Fruit fly (Drosophila melanogaster) whole organism, prepupa: Measurements from ENCODE around the gene CG12535.

Source experiments
- Blimp-1 ChIP-seq: fragments of 200-800 bp; sonication (Bioruptor generic); optimal IDR thresholded peaks from 3 replicates; lab custom pipeline; 2017; ENCODE audit warnings: missing biosample characterization, missing genetic modification characterization, mild to moderate bottlenecking, moderate library complexity, missing genetic modification reagents
- CG10669 ChIP-seq: fragments of 200-800 bp; sonication (Bioruptor generic); optimal IDR thresholded peaks from 3 replicates; lab custom pipeline; 2018; ENCODE audit warnings: missing biosample characterization, mild to moderate bottlenecking, missing genetic modification characterization, moderate library complexity
- CG11294 ChIP-seq: fragments of 200-800 bp; sonication (Bioruptor generic); IDR thresholded peaks from 2 replicates; pipeline ENCODE4 v1.3.6; 2022; ENCODE audit warnings: missing biosample characterization, missing genetic modification characterization
- CG11762 ChIP-seq: fragments of 200-800 bp; sonication (Bioruptor generic); optimal IDR thresholded peaks from 3 replicates; lab custom pipeline; 2016; ENCODE audit warnings: missing biosample characterization, missing genetic modification characterization; ENCODE audit not compliant: insufficient read depth
- CG15336 ChIP-seq: fragments of 200-800 bp; sonication (Bioruptor generic); IDR thresholded peaks from 2 replicates; pipeline ENCODE4 v1.3.6; 2022; ENCODE audit warnings: missing biosample characterization, missing genetic modification characterization
- CG16779 ChIP-seq: fragments of 200-800 bp; sonication (Bioruptor generic); optimal IDR thresholded peaks from 3 replicates; lab custom pipeline; 2017; ENCODE audit warnings: missing biosample characterization, mild to moderate bottlenecking, missing genetic modification characterization
- CG3032 ChIP-seq: fragments of 200-800 bp; optimal IDR thresholded peaks from 2 replicates; lab custom pipeline; 2019; ENCODE audit warnings: missing biosample characterization, mild to moderate bottlenecking, missing genetic modification characterization, moderate library complexity
- CG31627 ChIP-seq: fragments of 200-800 bp; sonication (Bioruptor generic); optimal IDR thresholded peaks from 3 replicates; lab custom pipeline; 2016; ENCODE audit warnings: missing biosample characterization, missing genetic modification characterization
- CG32006 ChIP-seq: fragments of 200-800 bp; sonication (Bioruptor generic); optimal IDR thresholded peaks from 3 replicates; lab custom pipeline; 2017; ENCODE audit warnings: missing biosample characterization, mild to moderate bottlenecking, missing genetic modification characterization
- CG3919 ChIP-seq: fragments of 200-800 bp; sonication (Bioruptor generic); optimal IDR thresholded peaks from 3 replicates; lab custom pipeline; 2016; ENCODE audit warnings: missing biosample characterization, missing genetic modification characterization
- CG4318 ChIP-seq: fragments of 200-800 bp; sonication (Bioruptor generic); optimal IDR thresholded peaks from 3 replicates; lab custom pipeline; 2017; ENCODE audit warnings: missing biosample characterization, mild to moderate bottlenecking, missing genetic modification characterization
- CG6163 ChIP-seq: fragments of 200-800 bp; sonication (Bioruptor generic); IDR thresholded peaks from 3 replicates; pipeline ENCODE4 v1.3.6; 2022; ENCODE audit warnings: missing biosample characterization, missing genetic modification characterization
- CG6276 ChIP-seq: fragments of 200-800 bp; sonication (Bioruptor generic); optimal IDR thresholded peaks from 2 replicates; lab custom pipeline; 2017; ENCODE audit warnings: missing biosample characterization, mild to moderate bottlenecking, missing genetic modification characterization
- CG6792 ChIP-seq: fragments of 200-800 bp; sonication (Bioruptor generic); optimal IDR thresholded peaks from 3 replicates; lab custom pipeline; 2016; ENCODE audit warnings: missing biosample characterization, missing genetic modification characterization
- CG6808 ChIP-seq: fragments of 200-800 bp; sonication (Bioruptor generic); optimal IDR thresholded peaks from 3 replicates; lab custom pipeline; 2017; ENCODE audit warnings: missing biosample characterization, missing genetic modification characterization, mild to moderate bottlenecking, moderate library complexity, missing genetic modification reagents
- CG6854 ChIP-seq: fragments of 200-800 bp; sonication (Bioruptor generic); optimal IDR thresholded peaks from 2 replicates; lab custom pipeline; 2017; ENCODE audit warnings: missing biosample characterization, mild to moderate bottlenecking, missing genetic modification characterization
- CG7368 ChIP-seq: fragments of 200-800 bp; sonication (Bioruptor generic); optimal IDR thresholded peaks from 3 replicates; lab custom pipeline; 2016; ENCODE audit warnings: missing biosample characterization, missing genetic modification characterization
- CG8119 ChIP-seq: fragments of 200-800 bp; sonication (Bioruptor generic); IDR thresholded peaks from 3 replicates; pipeline ENCODE4 v1.3.6; 2022; ENCODE audit warnings: missing biosample characterization, missing genetic modification characterization
- CG8319 ChIP-seq: fragments of 200-800 bp; sonication (Bioruptor generic); optimal IDR thresholded peaks from 3 replicates; lab custom pipeline; 2016; ENCODE audit warnings: missing biosample characterization, missing genetic modification characterization
- CG9139 ChIP-seq: fragments of 200-800 bp; sonication (Bioruptor generic); optimal IDR thresholded peaks from 3 replicates; lab custom pipeline; 2017; ENCODE audit warnings: missing biosample characterization, mild to moderate bottlenecking, missing genetic modification characterization
- Eip75B ChIP-seq: fragments of 200-800 bp; sonication (Bioruptor generic); optimal IDR thresholded peaks from 3 replicates; lab custom pipeline; 2016; ENCODE audit warnings: missing biosample characterization, missing genetic modification characterization
- Eip78C ChIP-seq: fragments of 200-800 bp; sonication (Bioruptor generic); peaks from one replicate; lab custom pipeline; 2016; ENCODE audit warnings: missing biosample characterization, missing genetic modification characterization
- Ets96B ChIP-seq: fragments of 200-800 bp; optimal IDR thresholded peaks from 2 replicates; lab custom pipeline; 2019; ENCODE audit warnings: missing biosample characterization, mild to moderate bottlenecking, missing genetic modification characterization, moderate library complexity
- Gug ChIP-seq: fragments of 200-800 bp; sonication (Bioruptor generic); IDR thresholded peaks from 2 replicates; pipeline ENCODE4 v1.3.6; 2022; ENCODE audit warnings: missing biosample characterization, missing genetic modification characterization
- Hr38 ChIP-seq: sonication (Bioruptor generic); optimal IDR thresholded peaks from 2 replicates; lab custom pipeline; 2016; ENCODE audit warnings: missing biosample characterization, missing genetic modification characterization
- Hr39 ChIP-seq: fragments of 200-800 bp; sonication (Bioruptor generic); optimal IDR thresholded peaks from 2 replicates; lab custom pipeline; 2016; ENCODE audit warnings: missing biosample characterization, missing genetic modification characterization
- Hr4 ChIP-seq: fragments of 200-800 bp; sonication (Bioruptor generic); optimal IDR thresholded peaks from 3 replicates; lab custom pipeline; 2016; ENCODE audit warnings: missing biosample characterization, missing genetic modification characterization
- Lpt ChIP-seq: fragments of 200-800 bp; sonication (Bioruptor generic); optimal IDR thresholded peaks from 3 replicates; lab custom pipeline; 2016; ENCODE audit warnings: missing biosample characterization, missing genetic modification characterization
- Met ChIP-seq: fragments of 200-800 bp; sonication (Bioruptor generic); optimal IDR thresholded peaks from 3 replicates; lab custom pipeline; 2016; ENCODE audit warnings: missing biosample characterization, missing genetic modification characterization
- OdsH ChIP-seq: fragments of 200-800 bp; sonication (Bioruptor generic); optimal IDR thresholded peaks from 3 replicates; lab custom pipeline; 2016; ENCODE audit warnings: missing biosample characterization, missing genetic modification characterization
- Smox ChIP-seq: fragments of 200-800 bp; sonication (Bioruptor generic); optimal IDR thresholded peaks from 3 replicates; lab custom pipeline; 2016; ENCODE audit warnings: missing biosample characterization, missing genetic modification characterization
- Sox102F ChIP-seq: fragments of 200-800 bp; sonication (Bioruptor generic); optimal IDR thresholded peaks from 2 replicates; lab custom pipeline; 2016; ENCODE audit warnings: missing biosample characterization, mild to moderate bottlenecking, missing genetic modification characterization
- achi ChIP-seq: fragments of 200-800 bp; sonication (Bioruptor generic); optimal IDR thresholded peaks from 3 replicates; lab custom pipeline; 2016; ENCODE audit warnings: missing biosample characterization, missing genetic modification characterization
- acj6 ChIP-seq: fragments of 200-800 bp; sonication (Bioruptor generic); optimal IDR thresholded peaks from 3 replicates; lab custom pipeline; 2016; ENCODE audit warnings: missing biosample characterization, missing genetic modification characterization
- cyc ChIP-seq: fragments of 200-800 bp; sonication (Bioruptor generic); optimal IDR thresholded peaks from 3 replicates; lab custom pipeline; 2016; ENCODE audit warnings: missing biosample characterization, missing genetic modification characterization
- dac ChIP-seq: fragments of 200-800 bp; sonication (Bioruptor generic); optimal IDR thresholded peaks from 2 replicates; lab custom pipeline; 2017; ENCODE audit warnings: missing biosample characterization, mild to moderate bottlenecking, missing genetic modification characterization
- dsx ChIP-seq: fragments of 200-800 bp; optimal IDR thresholded peaks from 3 replicates; lab custom pipeline; 2019; ENCODE audit warnings: missing biosample characterization, mild to moderate bottlenecking, missing genetic modification characterization, moderate library complexity; ENCODE audit not compliant: poor library complexity, severe bottlenecking
- eg ChIP-seq: fragments of 200-800 bp; sonication (Bioruptor generic); IDR thresholded peaks from 3 replicates; pipeline ENCODE4 v1.3.6; 2022; ENCODE audit warnings: missing biosample characterization, missing genetic modification characterization
- esn ChIP-seq: fragments of 200-800 bp; sonication (Bioruptor generic); optimal IDR thresholded peaks from 2 replicates; lab custom pipeline; 2016; ENCODE audit warnings: missing biosample characterization, mild to moderate bottlenecking, missing genetic modification characterization, moderate library complexity
- fd59A ChIP-seq: fragments of 200-800 bp; sonication (Bioruptor generic); optimal IDR thresholded peaks from 2 replicates; lab custom pipeline; 2017; ENCODE audit warnings: missing biosample characterization, mild to moderate bottlenecking, missing genetic modification characterization, missing genetic modification reagents
- fd85E ChIP-seq: fragments of 200-800 bp; sonication (Bioruptor generic); optimal IDR thresholded peaks from 3 replicates; lab custom pipeline; 2016; ENCODE audit warnings: missing biosample characterization, missing genetic modification characterization
- fkh ChIP-seq: fragments of 200-800 bp; sonication (Bioruptor generic); optimal IDR thresholded peaks from 3 replicates; lab custom pipeline; 2017; ENCODE audit warnings: missing biosample characterization, mild to moderate bottlenecking, missing genetic modification characterization, moderate library complexity
- lz ChIP-seq: fragments of 200-800 bp; sonication (Bioruptor generic); optimal IDR thresholded peaks from 3 replicates; lab custom pipeline; 2016; ENCODE audit warnings: missing biosample characterization, missing genetic modification characterization
- net ChIP-seq: fragments of 200-800 bp; sonication (Bioruptor generic); optimal IDR thresholded peaks from 3 replicates; lab custom pipeline; 2016; ENCODE audit warnings: missing biosample characterization, missing genetic modification characterization
- pdm3 ChIP-seq: fragments of 200-800 bp; sonication (Bioruptor generic); optimal IDR thresholded peaks from 3 replicates; lab custom pipeline; 2016; ENCODE audit warnings: missing biosample characterization, missing genetic modification characterization
- salr ChIP-seq, 2 experiments: fragments of 200-800 bp; sonication (Bioruptor generic); optimal IDR thresholded peaks; 3 replicates each; lab custom pipeline; 2016 to 2018; ENCODE audit warnings: missing biosample characterization in 2 of 2, missing genetic modification characterization in 2 of 2, mild to moderate bottlenecking in 1 of 2
- spab ChIP-seq: fragments of 200-800 bp; sonication (Bioruptor generic); optimal IDR thresholded peaks from 2 replicates; lab custom pipeline; 2017; ENCODE audit warnings: missing biosample characterization, mild to moderate bottlenecking, missing genetic modification characterization, missing genetic modification reagents
- svp ChIP-seq: fragments of 200-800 bp; sonication (Bioruptor generic); peaks from one replicate; lab custom pipeline; 2016; ENCODE audit warnings: missing biosample characterization, missing genetic modification characterization
- topi ChIP-seq: fragments of 200-800 bp; sonication (Bioruptor generic); optimal IDR thresholded peaks from 3 replicates; lab custom pipeline; 2016; ENCODE audit warnings: missing biosample characterization, missing genetic modification characterization

Gene CG12535

DNA sequence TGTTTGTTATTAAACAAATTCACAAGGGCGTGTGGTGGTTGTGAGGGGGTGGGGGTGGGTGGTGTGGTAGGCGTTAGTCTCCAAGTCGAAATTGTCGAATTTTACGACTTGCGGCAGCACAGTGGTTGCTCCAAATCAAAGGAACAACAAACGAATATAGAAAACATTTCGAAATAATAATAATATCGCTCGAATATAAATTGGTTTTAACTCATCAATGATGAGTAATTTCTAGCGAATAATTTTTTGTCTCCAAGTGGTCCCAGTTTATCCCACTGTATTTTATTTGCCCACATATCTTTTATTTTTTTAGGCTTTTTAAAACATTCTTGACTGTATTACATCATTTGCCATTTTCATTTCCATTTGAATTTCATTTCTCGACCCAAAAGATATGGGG is 67.8 kb downstream of the CG12535 start (continued):
- TF ChIP-seq CG10669 (GFP tag; lab: Kevin White, UChicago) (peak; percentile 48), CG31627 (GFP tag; lab: Kevin White, UChicago) (peak; percentile 85), svp (peak; percentile 89), Ets96B (tag; lab: Kevin White, UChicago) (no peak), net (GFP tag; lab: Kevin White, UChicago) (peak; percentile 43), CG6808 (no peak), CG32006 (GFP tag; lab: Kevin White, UChicago) (peak; percentile 59), CG6163 (GFP tag; lab: Robert Waterston, UW) (peak; percentile 74), CG6854 (GFP tag; lab: Kevin White, UChicago) (no peak), Lpt (GFP tag; lab: Kevin White, UChicago) (no peak), CG3032 (tag; lab: Kevin White, UChicago) (no peak), CG9139 (GFP tag; lab: Kevin White, UChicago) (no peak), CG3919 (peak; percentile 62), CG8119 (GFP tag; lab: Robert Waterston, UW) (peak; percentile 70), pdm3 (GFP tag; lab: Kevin White, UChicago) (peak; percentile 66), CG4318 (GFP tag; lab: Kevin White, UChicago) (peak; percentile 26), CG8319 (GFP tag; lab: Kevin White, UChicago) (peak; percentile 57), CG16779 (no peak), CG6276 (peak; percentile 14), Eip75B (GFP tag; lab: Kevin White, UChicago) (peak; percentile 8), Met (peak; percentile 85), lz (peak; percentile 85), CG11294 (GFP tag; lab: Robert Waterston, UW) (peak; percentile 36; the same call in 1 of the 2 replicates), fkh (GFP tag; lab: Kevin White, UChicago) (no peak), fd85E (GFP tag; lab: Kevin White, UChicago) (no peak), eg (GFP tag; lab: Robert Waterston, UW) (peak; percentile 80)

DNA sequence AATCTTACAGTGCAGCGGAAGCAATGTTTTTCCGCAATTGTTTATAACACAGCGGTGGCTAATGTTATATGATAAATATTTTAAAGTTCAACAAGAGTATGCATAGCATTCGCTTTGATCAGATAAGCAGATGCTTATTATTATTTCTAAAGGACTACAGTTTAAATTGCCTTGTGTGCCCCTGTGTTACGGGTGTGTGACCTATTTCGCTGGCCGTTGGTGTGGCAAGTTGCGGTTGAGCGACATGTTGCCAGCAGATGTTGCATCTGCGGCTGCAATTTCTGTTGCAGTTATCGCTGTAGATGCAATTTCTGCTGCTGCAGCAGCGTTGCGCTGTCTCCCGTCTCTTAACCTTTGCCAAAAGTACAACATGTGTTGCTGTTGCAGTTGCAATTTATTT is 68.5 kb downstream of the CG12535 start:
- TF ChIP-seq dac (GFP tag; lab: Kevin White, UChicago), result peak; percentile 38
- TF ChIP-seq svp, result peak; percentile 78
- TF ChIP-seq Hr39, result peak; percentile 53
- TF ChIP-seq CG15336 (GFP tag; lab: Robert Waterston, UW), result peak; percentile 76
- TF ChIP-seq Sox102F, result peak; percentile 47
- peak; percentile 37 for TF ChIP-seq Smox (GFP tag; lab: Kevin White, UChicago)
- TF ChIP-seq topi (GFP tag; lab: Kevin White, UChicago), result peak; percentile 48
- peak; percentile 51 for TF ChIP-seq Lpt (GFP tag; lab: Kevin White, UChicago)
- peak; percentile 51 for TF ChIP-seq CG11762 (GFP tag; lab: Kevin White, UChicago)
- TF ChIP-seq cyc (GFP tag; lab: Kevin White, UChicago), result peak; percentile 48
- TF ChIP-seq CG6792, result peak; percentile 57
- peak; percentile 58 for TF ChIP-seq achi (GFP tag; lab: Kevin White, UChicago)
- TF ChIP-seq Met, result peak; percentile 57
- peak; percentile 60 for TF ChIP-seq fd59A
- peak; percentile 54 for TF ChIP-seq CG7368 (GFP tag; lab: Kevin White, UChicago)
- TF ChIP-seq CG11294 (GFP tag; lab: Robert Waterston, UW), result peak; percentile 59
- no peak for TF ChIP-seq Hr38 (GFP tag; lab: Kevin White, UChicago)
- TF ChIP-seq CG6163 (GFP tag; lab: Robert Waterston, UW), result peak; percentile 85
- peak; percentile 86 for TF ChIP-seq Eip78C (GFP tag; lab: Kevin White, UChicago)
- TF ChIP-seq CG10669 (GFP tag; lab: Kevin White, UChicago), result peak; percentile 71
- peak; percentile 72 for TF ChIP-seq pdm3 (GFP tag; lab: Kevin White, UChicago)
- TF ChIP-seq OdsH (GFP tag; lab: Kevin White, UChicago), result peak; percentile 69
- TF ChIP-seq CG6854 (GFP tag; lab: Kevin White, UChicago), result no peak
- peak; percentile 59 for TF ChIP-seq CG6276
- TF ChIP-seq acj6 (GFP tag; lab: Kevin White, UChicago), result peak; percentile 69
- TF ChIP-seq CG3032 (tag; lab: Kevin White, UChicago), result peak; percentile 61
- TF ChIP-seq Blimp-1 (GFP tag; lab: Kevin White, UChicago), result no peak
- TF ChIP-seq Hr4, result peak; percentile 64
- TF ChIP-seq dsx (GFP tag; lab: Kevin White, UChicago), result peak; percentile 55
- TF ChIP-seq spab, result peak; percentile 51
- peak; percentile 47 for TF ChIP-seq CG4318 (GFP tag; lab: Kevin White, UChicago)
- TF ChIP-seq CG3919, result peak; percentile 68
- peak; percentile 70 for TF ChIP-seq Ets96B (tag; lab: Kevin White, UChicago)
- peak; percentile 42 to 55 for TF ChIP-seq salr (GFP tag; optimal IDR thresholded peaks at IDR 0.05; lab: Kevin White, UChicago)
- peak; percentile 42 for TF ChIP-seq esn (GFP tag; lab: Kevin White, UChicago)
- TF ChIP-seq Gug (GFP tag; lab: Robert Waterston, UW), result peak; percentile 48
